Worm (Caenorhabditis elegans): ENCODE data around the gene apa-2.

- no peak for TF ChIP-seq lin-13 (GFP tag; optimal IDR thresholded peaks at IDR 0.05)
- no peak for TF ChIP-seq ama-1 (optimal IDR thresholded peaks at IDR 0.05)
- TF ChIP-seq C34F6.9 (tag; optimal IDR thresholded peaks at IDR 0.05): no peak
- no peak for TF ChIP-seq egl-27 (tag; optimal IDR thresholded peaks at IDR 0.05)
- no peak for TF ChIP-seq gmeb-1 (tag; optimal IDR thresholded peaks at IDR 0.05)
- no peak for TF ChIP-seq alr-1 (tag; optimal IDR thresholded peaks at IDR 0.05)
- TF ChIP-seq ztf-4 (tag; optimal IDR thresholded peaks at IDR 0.05): no peak
- no peak for TF ChIP-seq ZK546.5 (tag; optimal IDR thresholded peaks at IDR 0.05)
- no peak for TF ChIP-seq skn-1 (tag; optimal IDR thresholded peaks at IDR 0.05)
- TF ChIP-seq nhr-237 (tag; optimal IDR thresholded peaks at IDR 0.05): no peak
These were observed at the start of gene apa-2 for ce11 chrX:9338375-9338774.
